Fruit fly (Drosophila melanogaster): Measurements from ENCODE around the gene cnc.

The cnc gene

dm6 chr3R:23173393-23173981 is 53.0 kb downstream of the cnc start, which contains the start of gene CG46310:
Gene CG46310, plus strand, starts transcription at chr3R:23173873.
- TF ChIP-seq EcR (GFP tag; optimal IDR thresholded peaks at IDR 0.05) (peak; percentile 58), Pif1B (GFP tag; optimal IDR thresholded peaks at IDR 0.05) (peak; percentile 62), Pif1A (GFP tag; optimal IDR thresholded peaks at IDR 0.05) (peak; percentile 76), CG12605 (GFP tag; IDR thresholded peaks at IDR 0.05) (peak; percentile 83), Snoo (tag; optimal IDR thresholded peaks at IDR 0.05) (peak; percentile 96), CG34367 (tag; optimal IDR thresholded peaks at IDR 0.05) (no peak), CG8159 (tag; optimal IDR thresholded peaks at IDR 0.05) (peak; percentile 78), CG9948 (tag; optimal IDR thresholded peaks at IDR 0.05) (peak; percentile 53), CG14655 (GFP tag; optimal IDR thresholded peaks at IDR 0.05) (peak; percentile 77), gl (tag; optimal IDR thresholded peaks at IDR 0.05) (peak; percentile 42), CG32121 (GFP tag; IDR thresholded peaks at IDR 0.05) (peak; percentile 87), Ets98B (GFP tag; IDR thresholded peaks at IDR 0.05) (peak; percentile 79), rn (GFP tag; IDR thresholded peaks at IDR 0.05) (peak; percentile 83), CG8301 (tag; optimal IDR thresholded peaks at IDR 0.05) (peak; percentile 68), CG4496 (GFP tag; IDR thresholded peaks at IDR 0.05) (peak; percentile 89), CG17806 (tag; optimal IDR thresholded peaks at IDR 0.05) (peak; percentile 64), D1 (tag; optimal IDR thresholded peaks at IDR 0.05) (peak; percentile 59), CG13204 (GFP tag; optimal IDR thresholded peaks at IDR 0.05) (peak; percentile 47), CG15710 (tag; optimal IDR thresholded peaks at IDR 0.05) (peak; percentile 68), CG10348 (GFP tag; IDR thresholded peaks at IDR 0.05) (no peak), fd96Ca (GFP tag; IDR thresholded peaks at IDR 0.05) (no peak; the same call in 1 of the 3 replicates)

dm6 chr3R:23171867-23172266 is 54.6 kb downstream of the cnc start:
- TF ChIP-seq EcR (GFP tag; optimal IDR thresholded peaks at IDR 0.05): no peak

DNA sequence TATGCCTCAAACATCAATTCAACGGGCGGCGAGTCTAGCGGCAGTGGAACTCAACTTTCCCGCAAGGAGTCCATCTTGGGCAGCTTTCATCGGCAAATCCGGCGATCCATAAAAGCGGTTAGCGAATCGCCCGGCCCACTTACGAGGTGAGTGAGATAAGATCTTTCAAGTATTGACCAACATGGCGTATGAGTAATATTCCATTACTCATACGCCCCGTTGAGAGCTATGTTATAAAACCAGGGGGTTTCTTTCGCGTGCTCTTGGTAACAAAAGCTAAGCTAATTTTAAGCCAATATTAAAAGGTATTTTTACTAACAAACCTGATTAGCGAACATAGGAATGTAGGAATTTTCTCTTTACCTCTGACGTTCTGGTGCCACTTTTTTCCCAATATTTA is 56.2 kb downstream of the cnc start:
- no peak for TF ChIP-seq CG12605 (GFP tag; IDR thresholded peaks at IDR 0.05)
- no peak for TF ChIP-seq CG13204 (GFP tag; optimal IDR thresholded peaks at IDR 0.05)
- TF ChIP-seq Snoo (tag; optimal IDR thresholded peaks at IDR 0.05): no peak
- no peak for TF ChIP-seq CG15710 (tag; optimal IDR thresholded peaks at IDR 0.05)
- no peak for TF ChIP-seq CG10348 (GFP tag; IDR thresholded peaks at IDR 0.05)
- no peak for TF ChIP-seq Pif1A (GFP tag; optimal IDR thresholded peaks at IDR 0.05)

DNA sequence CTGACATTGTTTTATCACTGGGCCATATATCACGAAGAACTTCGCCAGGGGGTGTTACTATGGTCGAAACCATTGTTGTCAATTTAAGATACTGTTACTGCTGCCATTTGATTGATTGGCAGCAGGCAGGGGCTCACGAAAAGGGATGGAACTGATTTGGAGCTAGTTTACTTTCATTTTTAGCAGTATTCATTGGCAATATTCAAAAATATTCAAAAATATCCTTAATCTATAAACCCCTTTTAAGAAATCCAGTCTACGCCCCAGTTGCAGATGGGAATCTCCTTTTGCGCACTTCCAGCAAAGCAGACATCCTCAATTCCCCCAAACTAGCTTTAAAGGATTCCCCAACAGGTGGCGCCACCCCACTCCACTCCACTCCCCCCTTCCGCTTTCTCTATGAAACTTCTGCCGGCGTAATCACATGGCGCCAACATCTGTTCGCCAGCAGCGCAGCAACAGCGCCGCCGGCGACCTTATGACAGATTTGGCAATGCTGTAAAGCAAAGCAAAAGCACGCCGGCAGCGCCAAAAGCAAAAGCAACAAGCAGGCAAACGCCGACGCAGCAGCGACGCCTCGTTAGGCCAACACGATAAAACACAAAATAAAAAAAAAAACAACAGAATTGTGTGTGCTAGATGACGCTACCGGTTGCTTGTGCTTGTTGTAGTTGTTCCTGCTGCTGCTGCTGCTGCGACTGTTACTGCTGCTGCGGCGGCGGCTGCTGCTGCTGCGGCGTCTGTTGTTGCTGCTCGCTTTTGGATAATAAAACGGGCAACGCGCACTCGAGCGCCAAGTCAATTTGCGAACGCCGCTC is 58.8 kb downstream of the cnc start, which contains the start of gene Irk1:
TSS of gene Irk1 (plus strand) at position 811 of the 818 bp plus-strand sequence.
- TF ChIP-seq Pif1B (GFP tag; optimal IDR thresholded peaks at IDR 0.05) (no peak), CG4496 (GFP tag; IDR thresholded peaks at IDR 0.05) (0 out of 3 replicates have a peak, but pooled peaks have one; percentile 3), fd96Ca (GFP tag; IDR thresholded peaks at IDR 0.05) (peak; percentile 30; the same call in 1 of the 3 replicates)

dm6 chr3R:23164630-23165029 is 61.9 kb downstream of the cnc start:
- no peak for TF ChIP-seq CG17806 (tag; optimal IDR thresholded peaks at IDR 0.05)
- TF ChIP-seq Pif1A (GFP tag; optimal IDR thresholded peaks at IDR 0.05): no peak
- no peak for TF ChIP-seq CG8159 (tag; optimal IDR thresholded peaks at IDR 0.05)
- no peak for TF ChIP-seq Snoo (tag; optimal IDR thresholded peaks at IDR 0.05)
- TF ChIP-seq CG15710 (tag; optimal IDR thresholded peaks at IDR 0.05): no peak
- TF ChIP-seq CG10348 (GFP tag; IDR thresholded peaks at IDR 0.05): no peak
- TF ChIP-seq gl (tag; optimal IDR thresholded peaks at IDR 0.05): no peak
- no peak for TF ChIP-seq Pif1B (GFP tag; optimal IDR thresholded peaks at IDR 0.05)
- no peak for TF ChIP-seq CG8301 (tag; optimal IDR thresholded peaks at IDR 0.05)
- TF ChIP-seq CG12605 (GFP tag; IDR thresholded peaks at IDR 0.05): no peak
- TF ChIP-seq rn (GFP tag; IDR thresholded peaks at IDR 0.05): no peak

- no peak for TF ChIP-seq CG8159 (tag; optimal IDR thresholded peaks at IDR 0.05)
- no peak for TF ChIP-seq CG15710 (tag; optimal IDR thresholded peaks at IDR 0.05)
- TF ChIP-seq CG10348 (GFP tag; IDR thresholded peaks at IDR 0.05): no peak
- TF ChIP-seq Ets98B (GFP tag; IDR thresholded peaks at IDR 0.05): no peak
- no peak for TF ChIP-seq fd96Ca (GFP tag; IDR thresholded peaks at IDR 0.05)
- TF ChIP-seq D1 (tag; optimal IDR thresholded peaks at IDR 0.05): no peak
- TF ChIP-seq gl (tag; optimal IDR thresholded peaks at IDR 0.05): no peak
Measured at dm6 chr3R:23164134-23164533, 62.4 kb downstream of the cnc start.

DNA sequence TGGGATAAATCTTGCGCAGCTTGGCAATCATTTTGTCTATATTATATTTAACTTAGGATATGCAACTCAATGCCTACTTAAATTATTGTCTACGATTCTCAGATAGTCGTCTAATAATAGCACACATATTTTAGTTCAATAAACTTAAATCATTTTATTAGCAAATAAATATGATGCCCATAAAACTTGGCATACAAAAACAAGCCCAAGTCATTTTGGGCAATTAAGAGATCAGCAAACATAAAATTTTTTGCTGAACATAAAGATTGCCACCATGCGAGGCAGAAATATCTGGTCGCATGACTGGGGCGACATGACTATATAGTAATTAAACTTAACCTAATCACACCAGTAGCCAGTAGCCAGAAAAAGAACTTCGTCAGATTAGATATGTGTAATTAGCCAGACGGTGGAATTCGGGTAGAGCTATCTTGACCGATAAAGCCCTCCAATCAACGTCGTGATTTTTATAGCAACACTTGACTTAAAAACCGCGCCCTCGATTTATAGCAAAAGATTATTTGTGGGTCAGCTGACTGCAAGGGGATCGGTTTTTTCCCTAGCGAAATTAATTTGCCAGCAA is 65.1 kb downstream of the cnc start, which contains the start of gene CG13829:
TSS of gene CG13829 (minus strand) at position 51 of the 583 bp plus-strand sequence.
- TF ChIP-seq Pif1B (GFP tag; optimal IDR thresholded peaks at IDR 0.05) (no peak), gl (tag; optimal IDR thresholded peaks at IDR 0.05) (no peak), D1 (tag; optimal IDR thresholded peaks at IDR 0.05) (no peak), rn (GFP tag; IDR thresholded peaks at IDR 0.05) (no peak), Pif1A (GFP tag; optimal IDR thresholded peaks at IDR 0.05) (no peak), Ets98B (GFP tag; IDR thresholded peaks at IDR 0.05) (no peak), CG17806 (tag; optimal IDR thresholded peaks at IDR 0.05) (no peak), CG34367 (tag; optimal IDR thresholded peaks at IDR 0.05) (no peak), CG14655 (GFP tag; optimal IDR thresholded peaks at IDR 0.05) (no peak), fd96Ca (GFP tag; IDR thresholded peaks at IDR 0.05) (no peak), EcR (GFP tag; optimal IDR thresholded peaks at IDR 0.05) (no peak), CG8159 (tag; optimal IDR thresholded peaks at IDR 0.05) (no peak), Snoo (tag; optimal IDR thresholded peaks at IDR 0.05) (no peak), CG13204 (GFP tag; optimal IDR thresholded peaks at IDR 0.05) (no peak), CG9948 (tag; optimal IDR thresholded peaks at IDR 0.05) (no peak), CG8301 (tag; optimal IDR thresholded peaks at IDR 0.05) (no peak), CG10348 (GFP tag; IDR thresholded peaks at IDR 0.05) (no peak), CG4496 (GFP tag; IDR thresholded peaks at IDR 0.05) (no peak), CG32121 (GFP tag; IDR thresholded peaks at IDR 0.05) (no peak), CG12605 (GFP tag; IDR thresholded peaks at IDR 0.05) (no peak)

Measured in whole organism, pupa.